Worm (Caenorhabditis elegans): ENCODE data around the gene F41G3.20.

DNA sequence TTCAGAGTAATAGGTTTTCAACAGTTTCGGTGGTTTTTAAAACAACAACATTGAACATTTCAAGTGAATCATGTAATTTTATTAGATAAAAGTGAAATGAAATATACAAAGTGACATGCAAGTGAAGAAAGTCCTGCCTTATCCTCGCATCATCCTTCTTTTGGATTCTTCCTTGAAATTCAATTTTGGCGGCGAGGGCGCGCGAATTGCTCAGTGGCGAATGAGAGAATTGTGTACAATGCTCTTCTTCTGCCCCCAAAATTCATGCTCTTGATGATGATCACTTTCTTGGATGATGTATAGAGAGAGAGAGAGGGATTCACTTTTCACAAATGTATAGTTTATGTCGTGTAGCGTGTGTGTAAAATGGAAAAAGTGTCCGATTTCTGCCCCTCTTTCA, 41.1 kb downstream of the F41G3.20 start:
- TF ChIP-seq pes-1 (GFP tag; IDR thresholded peaks at IDR 0.05) (no peak), ama-1 (optimal IDR thresholded peaks at IDR 0.05) (no peak), ets-7 (tag; optimal IDR thresholded peaks at IDR 0.05) (no peak), ceh-36 (tag; optimal IDR thresholded peaks at IDR 0.05) (no peak), hmg-4 (GFP tag; optimal IDR thresholded peaks at IDR 0.05) (no peak), aly-1 (tag; optimal IDR thresholded peaks at IDR 0.05) (no peak), scrt-1 (GFP tag; IDR thresholded peaks at IDR 0.05) (no peak), sea-1 (GFP tag; conservative IDR thresholded peaks at IDR 0.05) (no peak), F13C5.2 (tag; optimal IDR thresholded peaks at IDR 0.05) (no peak), ceh-13 (GFP tag; optimal IDR thresholded peaks at IDR 0.05) (no peak)
